Fruit fly (Drosophila melanogaster) S2 (cell line): ENCODE results near the gene CG8036.

ENCODE experiments used
- CG8478 ChIP-seq: fragments of >200 bp; optimal IDR thresholded peaks from 2 replicates; lab custom pipeline; 2018
- CTCF ChIP-seq, 2 experiments: fragments of >200 bp; optimal IDR thresholded peaks; 2 replicates each; lab custom pipeline; 2018

DNA sequence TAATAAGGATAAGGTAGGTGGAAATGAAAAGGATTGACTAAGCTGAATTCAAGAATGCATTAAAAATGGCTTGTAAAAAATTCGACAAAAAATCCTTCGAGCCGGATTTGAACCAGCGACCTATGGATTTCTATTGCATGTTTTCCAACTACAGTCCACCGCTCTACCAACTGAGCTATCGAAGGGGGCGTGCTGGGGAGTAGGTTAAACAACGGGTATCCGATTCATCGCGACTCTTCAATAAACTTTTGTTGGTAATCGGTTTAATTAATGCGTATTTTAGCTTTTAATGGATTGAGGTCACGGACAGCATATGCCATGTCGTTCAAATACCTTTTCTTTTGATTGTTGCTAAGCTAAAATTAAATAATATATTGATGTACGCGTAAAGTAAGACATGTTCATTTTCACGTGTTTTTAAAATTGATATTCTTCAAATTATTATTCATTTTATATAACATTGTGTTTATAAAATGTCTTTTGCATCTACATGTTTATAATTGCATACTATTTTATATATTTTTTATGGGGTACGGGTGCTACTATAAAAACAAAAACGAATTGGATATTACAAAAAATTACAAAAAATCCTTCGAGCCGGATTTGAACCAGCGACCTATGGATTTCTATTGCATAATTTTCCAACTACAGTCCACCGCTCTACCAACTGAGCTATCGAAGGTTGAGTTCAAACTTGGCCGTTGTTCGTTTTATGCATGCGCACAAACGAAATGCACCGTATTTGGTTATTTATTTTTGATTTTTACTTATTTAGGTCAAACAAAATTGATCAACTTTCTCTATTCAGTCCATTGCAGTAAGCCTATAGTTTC lies 572 bp downstream of the CG8036 start:
- TF ChIP-seq CTCF (optimal IDR thresholded peaks at IDR 0.05; lab: Kevin White, UChicago) (no peak), CG8478 (lab: Kevin White, UChicago) (no peak)
